Worm (Caenorhabditis elegans) whole organism, L1 larva: Measurements from ENCODE around the gene K03B8.8.

ENCODE experiments used
- C16A3.4 ChIP-seq: fragments of 150-350 bp; optimal IDR thresholded peaks from 2 replicates; lab custom pipeline; 2014; ENCODE audit warnings: missing biosample characterization, missing genetic modification characterization
- aly-2 ChIP-seq: fragments of 150-350 bp; optimal IDR thresholded peaks from 2 replicates; lab custom pipeline; 2014; ENCODE audit warnings: missing biosample characterization, missing genetic modification characterization
- dpl-1 ChIP-seq, 3 experiments: fragments of 150-350 bp in 2 of 3; sonication (generic microtip) in 1 of 3; optimal IDR thresholded peaks; 2 replicates each; lab custom pipeline; 2014 to 2017; ENCODE audit warnings: missing biosample characterization in 3 of 3, missing genetic modification characterization in 3 of 3, missing genetic modification reagents in 3 of 3
- lin-15B ChIP-seq: fragments of 150-350 bp; sonication (generic microtip); optimal IDR thresholded peaks from 3 replicates; lab custom pipeline; 2014; ENCODE audit warnings: missing biosample characterization, missing genetic modification characterization
- nhr-11 ChIP-seq: fragments of 150-350 bp; optimal IDR thresholded peaks from 2 replicates; lab custom pipeline; 2014; ENCODE audit warnings: missing biosample characterization, missing genetic modification characterization
- nhr-71 ChIP-seq: sonication (generic microtip); optimal IDR thresholded peaks from 2 replicates; lab custom pipeline; 2016; ENCODE audit warnings: mild to moderate bottlenecking, missing genetic modification characterization, moderate library complexity, missing compliant biosample characterization
- nhr-84 ChIP-seq: sonication (generic microtip); optimal IDR thresholded peaks from 2 replicates; lab custom pipeline; 2017; ENCODE audit warnings: missing biosample characterization, missing genetic modification characterization
- pqm-1 ChIP-seq: sonication (generic microtip); optimal IDR thresholded peaks from 3 replicates; lab custom pipeline; 2017; ENCODE audit warnings: missing biosample characterization, missing genetic modification characterization
- skn-1 ChIP-seq: fragments of 150-350 bp; optimal IDR thresholded peaks from 2 replicates; lab custom pipeline; 2014; ENCODE audit warnings: missing biosample characterization, missing genetic modification characterization
- snpc-4 ChIP-seq: fragments of 150-350 bp; optimal IDR thresholded peaks from 2 replicates; lab custom pipeline; 2014; ENCODE audit warnings: missing biosample characterization, missing genetic modification characterization
- sptf-1 ChIP-seq: fragments of 150-350 bp; optimal IDR thresholded peaks from 2 replicates; lab custom pipeline; 2014; ENCODE audit warnings: missing biosample characterization, missing genetic modification characterization
- sup-37 ChIP-seq: fragments of 200-800 bp; sonication (Bioruptor generic); optimal IDR thresholded peaks from 2 replicates; lab custom pipeline; 2018; ENCODE audit warnings: mild to moderate bottlenecking, missing genetic modification characterization, missing compliant biosample characterization
- zag-1 ChIP-seq: fragments of 150-350 bp; optimal IDR thresholded peaks from 2 replicates; lab custom pipeline; 2014; ENCODE audit warnings: missing biosample characterization, missing genetic modification characterization

- TF ChIP-seq snpc-4 (tag; lab: Kevin White, UChicago) (no peak), sptf-1 (tag; lab: Kevin White, UChicago) (no peak), skn-1 (tag; lab: Kevin White, UChicago) (no peak), sup-37 (no peak), zag-1 (tag; lab: Kevin White, UChicago) (no peak), dpl-1 (GFP tag; optimal IDR thresholded peaks at IDR 0.05; lab: Kevin White, UChicago) (no peak), aly-2 (tag; lab: Kevin White, UChicago) (no peak), pqm-1 (tag; lab: Kevin White, UChicago) (no peak), C16A3.4 (tag; lab: Kevin White, UChicago) (no peak), lin-15B (tag; lab: Kevin White, UChicago) (no peak), nhr-71 (no peak), nhr-11 (no peak), nhr-84 (no peak)
Observed at ce11 chrV:11398616-11399015, 12.2 kb downstream of the K03B8.8 start, which contains the start of gene nas-17.
